Worm (Caenorhabditis elegans) whole organism, mixed stage, embryonic: Measurements from ENCODE around the gene eif-2D.

Experiments
- ham-2 ChIP-seq: fragments of 200-800 bp; sonication (Bioruptor generic); optimal IDR thresholded peaks from 2 replicates; lab custom pipeline; 2018; ENCODE audit warnings: mild to moderate bottlenecking, missing genetic modification characterization, missing compliant biosample characterization
- lsy-2 ChIP-seq: fragments of 150-350 bp; optimal IDR thresholded peaks from 2 replicates; lab custom pipeline; 2014; ENCODE audit warnings: missing biosample characterization, missing genetic modification characterization
- nhr-12 ChIP-seq: fragments of 150-350 bp; optimal IDR thresholded peaks from 2 replicates; lab custom pipeline; 2014; ENCODE audit warnings: missing biosample characterization, missing genetic modification characterization
- pha-4 ChIP-seq: fragments of 150-350 bp; optimal IDR thresholded peaks from 2 replicates; lab custom pipeline; 2018; ENCODE audit warnings: missing biosample characterization, missing genetic modification reagents, missing genetic modification characterization
- snpc-4 ChIP-seq: fragments of 150-350 bp; optimal IDR thresholded peaks from 2 replicates; lab custom pipeline; 2014; ENCODE audit warnings: missing biosample characterization, missing genetic modification characterization
- unc-62 ChIP-seq: fragments of 150-350 bp; optimal IDR thresholded peaks from 2 replicates; lab custom pipeline; 2014; ENCODE audit warnings: missing biosample characterization, missing genetic modification reagents, missing genetic modification characterization

- TF ChIP-seq snpc-4 (tag; lab: Kevin White, UChicago) = no peak
- no peak for TF ChIP-seq unc-62 (GFP tag; lab: Kevin White, UChicago)
- no peak for TF ChIP-seq pha-4 (tag; lab: Kevin White, UChicago)
- TF ChIP-seq lsy-2 (tag; lab: Kevin White, UChicago) = no peak
- TF ChIP-seq ham-2 (GFP tag; lab: Kevin White, UChicago) = no peak
- TF ChIP-seq nhr-12 (tag; lab: Kevin White, UChicago) = no peak
Measured at ce11 chrII:5651426-5651825, 40.1 kb upstream of the eif-2D start.
